Fruit fly (Drosophila melanogaster) whole organism, embryonic: ENCODE data around the gene RpS29.

Source experiments
- ATbp ChIP-seq: fragments of 200-800 bp; sonication (Bioruptor generic); optimal IDR thresholded peaks from 2 replicates; lab custom pipeline; 2017; ENCODE audit warnings: missing biosample characterization, mild to moderate bottlenecking, missing genetic modification characterization, missing genetic modification reagents
- Atf3 ChIP-seq: fragments of 200-800 bp; sonication (Bioruptor generic); optimal IDR thresholded peaks from 3 replicates; lab custom pipeline; 2016; ENCODE audit warnings: missing biosample characterization, missing genetic modification characterization
- Awh ChIP-seq: fragments of 200-800 bp; sonication (Bioruptor generic); IDR thresholded peaks from 2 replicates; pipeline ENCODE4, ENCODE4 v1.3.6; 2022; ENCODE audit warnings: missing biosample characterization, missing genetic modification characterization
- C15 ChIP-seq: fragments of 200-800 bp; sonication (Bioruptor generic); IDR thresholded peaks from 3 replicates; pipeline ENCODE4 v1.3.6; 2022; ENCODE audit warnings: missing biosample characterization, missing genetic modification characterization
- CG10209 ChIP-seq: fragments of 200-800 bp; sonication (Bioruptor generic); optimal IDR thresholded peaks from 3 replicates; lab custom pipeline; 2017; ENCODE audit warnings: missing biosample characterization, mild to moderate bottlenecking, missing genetic modification characterization, missing genetic modification reagents
- CG10543 ChIP-seq: fragments of 200-800 bp; sonication (Bioruptor generic); optimal IDR thresholded peaks from 3 replicates; lab custom pipeline; 2017; ENCODE audit warnings: missing biosample characterization, mild to moderate bottlenecking, missing genetic modification characterization, moderate library complexity
- CG10565 ChIP-seq: fragments of 200-800 bp; sonication (Bioruptor generic); optimal IDR thresholded peaks from 3 replicates; lab custom pipeline; 2016; ENCODE audit warnings: missing biosample characterization, mild to moderate bottlenecking, missing genetic modification characterization
- CG12219 ChIP-seq: fragments of 200-800 bp; sonication (Bioruptor generic); optimal IDR thresholded peaks from 3 replicates; lab custom pipeline; 2018; ENCODE audit warnings: missing biosample characterization, mild to moderate bottlenecking, missing genetic modification characterization
- CG15011 ChIP-seq: fragments of 200-800 bp; sonication (Bioruptor generic); optimal IDR thresholded peaks from 3 replicates; lab custom pipeline; 2018; ENCODE audit warnings: missing biosample characterization, mild to moderate bottlenecking, missing genetic modification characterization
- CG15514 ChIP-seq: fragments of 200-800 bp; sonication (Bioruptor generic); optimal IDR thresholded peaks from 3 replicates; lab custom pipeline; 2017; ENCODE audit warnings: missing biosample characterization, missing genetic modification characterization, mild to moderate bottlenecking, moderate library complexity, missing genetic modification reagents
- CG1603 ChIP-seq: fragments of 200-800 bp; sonication (Bioruptor generic); optimal IDR thresholded peaks from 2 replicates; lab custom pipeline; 2019; ENCODE audit warnings: missing biosample characterization, mild to moderate bottlenecking, missing genetic modification characterization, moderate library complexity
- CG16779 ChIP-seq: fragments of 200-800 bp; sonication (Bioruptor generic); IDR thresholded peaks from 2 replicates; pipeline ENCODE4 v1.3.6; 2022; ENCODE audit warnings: missing biosample characterization, missing genetic modification characterization
- CG18476 ChIP-seq: fragments of 200-800 bp; sonication (Bioruptor generic); optimal IDR thresholded peaks from 2 replicates; lab custom pipeline; 2016; ENCODE audit warnings: missing biosample characterization, mild to moderate bottlenecking, missing genetic modification characterization
- CG2120 ChIP-seq: fragments of 200-800 bp; sonication (Bioruptor generic); optimal IDR thresholded peaks from 3 replicates; lab custom pipeline; 2016; ENCODE audit warnings: missing biosample characterization, missing genetic modification characterization
- CG3281 ChIP-seq: fragments of 200-800 bp; sonication (Bioruptor generic); optimal IDR thresholded peaks from 3 replicates; lab custom pipeline; 2017; ENCODE audit warnings: missing biosample characterization, mild to moderate bottlenecking, missing genetic modification characterization
- CG33557 ChIP-seq: fragments of 200-800 bp; sonication (Bioruptor generic); optimal IDR thresholded peaks from 2 replicates; lab custom pipeline; 2019; ENCODE audit warnings: missing biosample characterization, mild to moderate bottlenecking, missing genetic modification characterization, moderate library complexity
- CG4854 ChIP-seq: fragments of 200-800 bp; sonication (Bioruptor generic); optimal IDR thresholded peaks from 2 replicates; lab custom pipeline; 2016; ENCODE audit warnings: missing biosample characterization, missing genetic modification characterization, inconsistent platforms
- CG7357 ChIP-seq: fragments of 200-800 bp; sonication (Bioruptor generic); IDR thresholded peaks from 3 replicates; pipeline ENCODE4 v1.3.6; 2022; ENCODE audit warnings: missing biosample characterization, missing genetic modification characterization
- Camta ChIP-seq: fragments of 200-800 bp; sonication (Bioruptor generic); optimal IDR thresholded peaks from 2 replicates; lab custom pipeline; 2016; ENCODE audit warnings: missing biosample characterization, missing genetic modification characterization
- Doc3 ChIP-seq: fragments of 200-800 bp; sonication (Bioruptor generic); IDR thresholded peaks from 3 replicates; pipeline ENCODE4 v1.3.6; 2022; ENCODE audit warnings: missing biosample characterization, missing genetic modification characterization; ENCODE audit not compliant: partially characterized antibody
- Ets65A ChIP-seq: fragments of 200-800 bp; sonication (Bioruptor generic); peaks from one replicate; lab custom pipeline; 2016; ENCODE audit warnings: missing biosample characterization, missing genetic modification characterization
- Gsc ChIP-seq: fragments of 200-800 bp; sonication (Bioruptor generic); IDR thresholded peaks from 2 replicates; pipeline ENCODE4 v1.3.6; 2022; ENCODE audit warnings: missing biosample characterization, missing genetic modification characterization
- Hand ChIP-seq: fragments of 200-800 bp; sonication (Bioruptor generic); optimal IDR thresholded peaks from 2 replicates; lab custom pipeline; 2017; ENCODE audit warnings: mild to moderate bottlenecking, missing biosample characterization, missing genetic modification reagents, missing genetic modification characterization
- NK7.1 ChIP-seq: fragments of 200-800 bp; sonication (Bioruptor generic); optimal IDR thresholded peaks from 3 replicates; lab custom pipeline; 2016; ENCODE audit warnings: missing biosample characterization, missing genetic modification characterization
- Oaz ChIP-seq: fragments of 200-800 bp; sonication (Bioruptor generic); IDR thresholded peaks from 2 replicates; pipeline ENCODE4 v1.3.6; 2022; ENCODE audit warnings: missing biosample characterization, missing genetic modification characterization
- Pdp1 ChIP-seq, 2 experiments: fragments of 200-800 bp; sonication (Bioruptor generic); optimal IDR thresholded peaks; 3 replicates each; lab custom pipeline; 2016; ENCODE audit warnings: missing biosample characterization in 2 of 2, missing genetic modification characterization in 2 of 2, mild to moderate bottlenecking in 1 of 2, moderate library complexity in 1 of 2
- Rfx ChIP-seq: fragments of 200-800 bp; sonication (Bioruptor generic); IDR thresholded peaks from 2 replicates; pipeline ENCODE4 v1.3.6; 2022; ENCODE audit warnings: missing biosample characterization, missing genetic modification characterization
- Rx ChIP-seq: fragments of 200-800 bp; sonication (Bioruptor generic); IDR thresholded peaks from 2 replicates; pipeline ENCODE4 v1.3.6; 2022; ENCODE audit warnings: missing biosample characterization, missing genetic modification characterization
- bab2 ChIP-seq: fragments of 200-800 bp; sonication (Bioruptor generic); optimal IDR thresholded peaks from 2 replicates; lab custom pipeline; 2016; ENCODE audit warnings: missing biosample characterization, missing genetic modification characterization
- dan ChIP-seq: fragments of 200-800 bp; sonication (Bioruptor generic); IDR thresholded peaks from 2 replicates; pipeline ENCODE4 v1.3.6; 2022; ENCODE audit warnings: missing biosample characterization, missing genetic modification characterization
- en ChIP-seq: fragments of 200-800 bp; sonication (Bioruptor generic); optimal IDR thresholded peaks from 2 replicates; lab custom pipeline; 2016; ENCODE audit warnings: missing biosample characterization, missing genetic modification characterization
- esg ChIP-seq: fragments of 200-800 bp; sonication (Bioruptor generic); conservative IDR thresholded peaks from 2 replicates; pipeline ENCODE4 v1.3.6; 2022; ENCODE audit warnings: missing biosample characterization, missing genetic modification characterization
- fd3F ChIP-seq: fragments of 200-800 bp; sonication (Bioruptor generic); optimal IDR thresholded peaks from 2 replicates; lab custom pipeline; 2018; ENCODE audit warnings: missing biosample characterization, mild to moderate bottlenecking, missing genetic modification characterization, moderate library complexity
- ftz-f1 ChIP-seq: fragments of 200-800 bp; sonication (Bioruptor generic); optimal IDR thresholded peaks from 2 replicates; lab custom pipeline; 2016; ENCODE audit warnings: missing biosample characterization, missing genetic modification characterization
- gem ChIP-seq: fragments of 200-800 bp; sonication (Bioruptor generic); optimal IDR thresholded peaks from 2 replicates; lab custom pipeline; 2019; ENCODE audit warnings: missing biosample characterization, mild to moderate bottlenecking, missing genetic modification characterization, moderate library complexity
- grau ChIP-seq: fragments of 200-800 bp; optimal IDR thresholded peaks from 3 replicates; lab custom pipeline; 2019; ENCODE audit warnings: missing biosample characterization, mild to moderate bottlenecking, missing genetic modification characterization, moderate library complexity
- gro ChIP-seq: fragments of 200-800 bp; sonication (Bioruptor generic); optimal IDR thresholded peaks from 2 replicates; lab custom pipeline; 2016; ENCODE audit warnings: missing biosample characterization, missing genetic modification characterization
- inv ChIP-seq: fragments of 200-800 bp; sonication (Bioruptor generic); IDR thresholded peaks from 2 replicates; pipeline ENCODE4 v1.3.6; 2022; ENCODE audit warnings: missing biosample characterization, missing genetic modification characterization; ENCODE audit not compliant: partially characterized antibody
- jumu ChIP-seq: fragments of 200-800 bp; sonication (Bioruptor generic); optimal IDR thresholded peaks from 3 replicates; lab custom pipeline; 2016; ENCODE audit warnings: missing biosample characterization, missing genetic modification characterization
- lov ChIP-seq, 2 experiments: fragments of 200-800 bp in 1 of 2; fragments of >200 bp in 1 of 2; sonication (Bioruptor generic) in 1 of 2; IDR thresholded peaks in 1 of 2; optimal IDR thresholded peaks in 1 of 2; 2 replicates in 1 of 2; 3 replicates in 1 of 2; pipeline versions ENCODE4 v1.3.6 to Lab custom; 2017 to 2022; ENCODE audit warnings: missing biosample characterization in 1 of 2, missing genetic modification characterization in 1 of 2
- luna ChIP-seq: fragments of 200-800 bp; sonication (Bioruptor generic); optimal IDR thresholded peaks from 2 replicates; lab custom pipeline; 2016; ENCODE audit warnings: missing biosample characterization, missing genetic modification characterization
- org-1 ChIP-seq: fragments of 200-800 bp; sonication (Bioruptor generic); optimal IDR thresholded peaks from 2 replicates; lab custom pipeline; 2017; ENCODE audit warnings: missing biosample characterization, missing genetic modification characterization
- pfk ChIP-seq: fragments of 200-800 bp; sonication (Bioruptor generic); optimal IDR thresholded peaks from 2 replicates; lab custom pipeline; 2018; ENCODE audit warnings: missing biosample characterization, mild to moderate bottlenecking, missing genetic modification characterization, moderate library complexity
- ro ChIP-seq: fragments of 200-800 bp; sonication (Bioruptor generic); IDR thresholded peaks from 2 replicates; pipeline ENCODE4 v1.3.6; 2022; ENCODE audit warnings: missing biosample characterization, missing genetic modification characterization
- sna ChIP-seq: fragments of 200-800 bp; sonication (Bioruptor generic); IDR thresholded peaks from 2 replicates; pipeline ENCODE4 v1.3.6; 2022; ENCODE audit warnings: missing biosample characterization, missing genetic modification characterization; ENCODE audit not compliant: partially characterized antibody
- stc ChIP-seq: fragments of 200-800 bp; sonication (Bioruptor generic); IDR thresholded peaks from 2 replicates; pipeline ENCODE4 v1.3.6; 2022; ENCODE audit warnings: missing biosample characterization, missing genetic modification characterization
- tio ChIP-seq: fragments of 200-800 bp; sonication (Bioruptor generic); optimal IDR thresholded peaks from 2 replicates; lab custom pipeline; 2017; ENCODE audit warnings: missing biosample characterization, missing genetic modification characterization, inconsistent platforms
- toy ChIP-seq: fragments of 200-800 bp; sonication (Bioruptor generic); IDR thresholded peaks from 2 replicates; pipeline ENCODE4 v1.3.6; 2022; ENCODE audit warnings: missing biosample characterization, missing genetic modification characterization
- twi ChIP-seq: fragments of 200-800 bp; optimal IDR thresholded peaks from 2 replicates; lab custom pipeline; 2019; ENCODE audit warnings: missing biosample characterization, mild to moderate bottlenecking, missing genetic modification characterization, moderate library complexity
- yki ChIP-seq: fragments of >200 bp; optimal IDR thresholded peaks from 3 replicates; lab custom pipeline; 2018
- z ChIP-seq: fragments of 200-800 bp; sonication (Bioruptor generic); IDR thresholded peaks from 3 replicates; pipeline ENCODE4 v1.3.6; 2022; ENCODE audit warnings: missing biosample characterization, missing genetic modification characterization

The RpS29 gene

dm6 chr3R:9791177-9791806 lies 13.4 kb downstream of the RpS29 start, which contains the start of the genes CG12945 and CG8507 (continued):
- TF ChIP-seq CG7357 (GFP tag; lab: Robert Waterston, UW) (no peak), inv (GFP tag; lab: Robert Waterston, UW) (no peak), Ets65A (GFP tag; lab: Kevin White, UChicago) (peak; percentile 91), CG15514 (GFP tag; lab: Kevin White, UChicago) (peak; percentile 40), Oaz (no peak), CG3281 (GFP tag; lab: Kevin White, UChicago) (peak; percentile 17), stc (no peak), grau (tag; lab: Kevin White, UChicago) (peak; percentile 63), CG10543 (GFP tag; lab: Kevin White, UChicago) (no peak), dan (GFP tag; lab: Robert Waterston, UW) (no peak), org-1 (no peak), CG18476 (GFP tag; lab: Kevin White, UChicago) (peak; percentile 26), tio (no peak), Awh (no peak), sna (GFP tag; lab: Robert Waterston, UW) (no peak), CG33557 (GFP tag; lab: Kevin White, UChicago) (no peak), CG10565 (GFP tag; lab: Kevin White, UChicago) (no peak), CG16779 (no peak), CG15011 (GFP tag; lab: Kevin White, UChicago) (no peak), jumu (peak; percentile 28), C15 (GFP tag; lab: Robert Waterston, UW) (no peak), CG12219 (GFP tag; lab: Kevin White, UChicago) (no peak), en (GFP tag; lab: Kevin White, UChicago) (no peak), bab2 (no peak), toy (no peak), yki (no peak), z (GFP tag; lab: Robert Waterston, UW) (no peak), Rx (GFP tag; lab: Robert Waterston, UW) (no peak), esg (GFP tag; lab: Robert Waterston, UW) (no peak; the same call in 1 of the 2 replicates), gro (no peak), CG1603 (tag; lab: Kevin White, UChicago) (peak; percentile 32), fd3F (GFP tag; lab: Kevin White, UChicago) (no peak), Rfx (GFP tag; lab: Robert Waterston, UW) (peak; percentile 66), CG4854 (GFP tag; lab: Kevin White, UChicago) (no peak), ATbp (GFP tag; lab: Kevin White, UChicago) (no peak), Pdp1 (GFP tag; optimal IDR thresholded peaks at IDR 0.05; lab: Kevin White, UChicago) (peak; percentile 56 to 59), NK7.1 (GFP tag; lab: Kevin White, UChicago) (no peak), Camta (GFP tag; lab: Kevin White, UChicago) (peak; percentile 44), twi (no peak), Doc3 (GFP tag; lab: Robert Waterston, UW) (no peak), gem (no peak), Gsc (GFP tag; lab: Robert Waterston, UW) (no peak), ro (GFP tag; lab: Robert Waterston, UW) (no peak), ftz-f1 (GFP tag; lab: Kevin White, UChicago) (no peak), Hand (no peak), luna (GFP tag; lab: Kevin White, UChicago) (no peak), CG10209 (GFP tag; lab: Kevin White, UChicago) (peak; percentile 16), CG2120 (peak; percentile 79), Atf3 (GFP tag; lab: Kevin White, UChicago) (no peak), lov (optimal IDR thresholded peaks at IDR 0.05; lab: Kevin White, UChicago) (no peak), lov (GFP tag; IDR thresholded peaks at IDR 0.05; lab: Robert Waterston, UW) (no peak), pfk (GFP tag; lab: Kevin White, UChicago) (no peak)
